Worm (Caenorhabditis elegans) whole organism, L2 larva: ENCODE data around the gene K06H6.1.

Experiments used
- Y55F3AM.14 ChIP-seq: fragments of 200-800 bp; sonication (Bioruptor generic); optimal IDR thresholded peaks from 2 replicates; lab custom pipeline; 2018; ENCODE audit warnings: mild to moderate bottlenecking, missing genetic modification characterization, missing compliant biosample characterization
- lin-13 ChIP-seq: fragments of 150-350 bp; optimal IDR thresholded peaks from 2 replicates; lab custom pipeline; 2014; ENCODE audit warnings: missing biosample characterization, missing genetic modification reagents, missing genetic modification characterization
- mbf-1 ChIP-seq: sonication (generic microtip); optimal IDR thresholded peaks from 2 replicates; lab custom pipeline; 2017; ENCODE audit warnings: missing biosample characterization, missing genetic modification characterization
- nhr-6 ChIP-seq: fragments of 150-350 bp; optimal IDR thresholded peaks from 2 replicates; lab custom pipeline; 2014; ENCODE audit warnings: missing biosample characterization, missing genetic modification characterization
- sma-9 ChIP-seq, 2 experiments: fragments of 150-350 bp in 1 of 2; sonication (generic microtip) in 1 of 2; optimal IDR thresholded peaks; 2 replicates each; lab custom pipeline; 2014 to 2016; ENCODE audit warnings: missing genetic modification characterization in 2 of 2, mild to moderate bottlenecking in 1 of 2, missing biosample characterization in 1 of 2, missing compliant biosample characterization in 1 of 2, missing genetic modification reagents in 1 of 2, moderate library complexity in 1 of 2

DNA sequence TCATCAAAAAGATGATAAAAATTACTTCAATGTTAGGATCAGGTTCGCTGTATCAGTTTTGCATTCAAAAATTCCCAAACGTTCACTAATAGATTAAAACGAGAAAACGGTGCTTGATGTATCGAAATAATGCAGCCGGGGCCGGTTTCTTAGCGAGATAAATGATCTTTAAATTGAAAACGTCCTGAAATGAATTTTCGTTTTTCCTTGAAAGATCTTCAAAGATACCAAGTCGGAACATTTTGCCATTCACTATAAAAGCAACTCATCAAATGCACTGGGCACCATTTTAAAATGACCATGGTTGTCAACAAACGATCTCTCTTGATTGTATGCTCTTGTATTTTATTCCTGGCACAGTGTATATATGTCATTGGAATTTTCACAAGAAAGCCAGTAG, 11.8 kb upstream of the K06H6.1 start, which contains the start of gene K06H6.5:
- TF ChIP-seq nhr-6 (tag; lab: Kevin White, UChicago) (no peak), Y55F3AM.14 (GFP tag; lab: Kevin White, UChicago) (no peak), lin-13 (GFP tag; lab: Kevin White, UChicago) (no peak), mbf-1 (tag; lab: Kevin White, UChicago) (no peak), sma-9 (GFP tag; optimal IDR thresholded peaks at IDR 0.05; lab: Kevin White, UChicago) (no peak), sma-9 (tag; optimal IDR thresholded peaks at IDR 0.05; lab: Kevin White, UChicago) (no peak)
